Fruit fly (Drosophila melanogaster) ovary, adult (tissue): Measurements from ENCODE around the gene fru.

Experiments used
- CG17801 ChIP-seq: fragments of 200-800 bp; optimal IDR thresholded peaks from 2 replicates; lab custom pipeline; 2019; ENCODE audit warnings: missing biosample characterization, mild to moderate bottlenecking, missing genetic modification characterization, moderate library complexity; ENCODE audit not compliant: partially characterized antibody

fru gene

dm6 chr3R:18436550-18437362 is 108.6 kb downstream of the fru start:
- peak; percentile 53 for TF ChIP-seq CG17801 (GFP tag; lab: Kevin White, UChicago)

- no peak for TF ChIP-seq CG17801 (GFP tag; lab: Kevin White, UChicago)
Observed at dm6 chr3R:18432905-18433304, 112.5 kb downstream of the fru start.

DNA sequence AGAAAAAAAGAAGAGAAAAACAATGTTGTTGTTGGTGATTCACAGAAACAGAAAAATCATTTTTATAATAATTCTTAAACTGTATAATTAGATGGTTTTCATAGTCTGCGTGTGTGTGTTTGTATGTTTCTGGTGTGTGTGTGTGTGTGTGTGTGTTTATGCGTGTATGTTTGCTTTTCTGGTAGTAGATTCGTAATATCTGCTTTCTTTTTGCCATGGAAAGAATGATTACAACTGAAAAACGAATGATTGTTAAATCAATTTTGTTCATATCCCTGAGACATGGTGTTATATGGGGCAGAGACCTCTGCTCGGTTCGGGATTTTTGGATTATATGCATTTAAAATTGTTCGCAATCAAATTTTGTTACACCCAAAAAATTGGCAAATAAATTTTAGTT is 122.0 kb downstream of the fru start:
- TF ChIP-seq CG17801 (GFP tag; lab: Kevin White, UChicago) = no peak

DNA sequence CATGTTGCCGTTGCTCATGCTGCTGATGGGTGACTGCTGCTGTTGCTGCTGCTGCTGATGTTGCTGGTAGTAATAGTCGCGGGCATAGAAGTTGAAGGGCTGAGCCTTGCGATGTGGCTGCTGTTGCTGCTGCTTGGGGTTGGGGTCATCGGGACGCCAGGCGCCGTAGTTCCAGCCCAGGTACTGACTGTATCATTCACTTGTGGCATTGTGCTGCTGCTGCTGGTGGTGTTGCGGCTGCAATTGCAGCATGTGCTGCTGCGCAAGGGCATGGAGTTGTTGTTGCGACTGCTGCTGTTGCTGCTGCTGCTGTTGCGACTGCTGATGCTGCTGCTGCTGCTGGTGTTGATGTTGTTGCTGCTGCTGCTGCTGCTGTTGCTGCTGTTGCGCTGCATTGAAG is 122.9 kb downstream of the fru start:
- TF ChIP-seq CG17801 (GFP tag; lab: Kevin White, UChicago) = no peak

- no peak for TF ChIP-seq CG17801 (GFP tag; lab: Kevin White, UChicago)
Observed at dm6 chr3R:18412279-18413214, 132.8 kb downstream of the fru start, which contains the start of gene CG31122. TSS of gene CG31122 (minus strand) at chr3R:18412874.

- TF ChIP-seq CG17801 (GFP tag; lab: Kevin White, UChicago) = no peak
Observed at dm6 chr3R:18411205-18411749, 134.1 kb downstream of the fru start, which contains the start of gene CG10864. TSS of gene CG10864 (minus strand) at chr3R:18411631.

- peak; percentile 70 for TF ChIP-seq CG17801 (GFP tag; lab: Kevin White, UChicago)
Observed at dm6 chr3R:18404713-18405112, 140.7 kb downstream of the fru start, which contains the start of gene CG7685. TSS of gene CG7685 (plus strand) at chr3R:18404940.

DNA sequence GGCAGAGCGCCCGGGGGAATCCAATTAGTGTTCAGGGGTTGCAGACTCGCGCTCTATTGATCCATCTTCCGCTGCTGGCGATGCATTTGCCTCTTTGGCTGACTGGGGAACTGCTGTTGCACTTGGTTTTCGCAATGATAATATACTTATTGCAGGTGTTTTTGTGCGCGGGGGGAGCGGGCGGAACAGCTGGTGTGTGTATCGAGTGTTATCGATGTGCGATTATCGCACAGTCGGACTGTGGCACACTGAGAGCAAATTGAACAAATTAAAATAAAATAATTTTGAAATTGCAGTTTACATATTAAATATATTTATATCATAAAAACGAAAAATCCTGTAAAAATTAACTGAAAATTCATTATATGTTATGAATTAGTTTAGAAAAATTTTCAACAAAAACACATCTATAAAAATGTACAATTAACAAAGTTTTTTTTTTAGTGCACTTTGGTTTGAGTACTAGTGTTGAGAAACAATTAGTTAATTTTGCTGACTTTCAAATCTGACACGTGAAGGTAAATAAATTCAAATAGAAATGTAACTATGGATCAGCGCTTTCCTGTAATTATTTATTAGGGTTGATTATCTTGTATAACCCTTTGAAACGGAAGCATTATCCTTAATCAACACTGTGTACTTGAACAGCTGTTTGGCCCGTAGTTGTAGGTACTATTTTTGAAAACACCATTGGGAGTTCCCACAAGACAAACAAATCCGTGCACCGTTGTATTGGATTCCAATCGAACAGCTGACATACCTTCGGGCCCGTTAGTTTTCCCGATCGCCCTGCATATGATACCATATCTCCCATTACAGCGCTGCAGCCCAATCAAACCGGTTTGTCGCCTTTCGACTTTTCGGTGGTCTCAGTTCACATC is 142.6 kb downstream of the fru start, which contains the start of the genes Wdr37 and koko:
Wdr37 (minus strand) TSS at position 168 of the 881 bp plus-strand sequence.
koko (plus strand) TSS at position 478 of the 881 bp plus-strand sequence.
- peak; percentile 98 for TF ChIP-seq CG17801 (GFP tag; lab: Kevin White, UChicago)

DNA sequence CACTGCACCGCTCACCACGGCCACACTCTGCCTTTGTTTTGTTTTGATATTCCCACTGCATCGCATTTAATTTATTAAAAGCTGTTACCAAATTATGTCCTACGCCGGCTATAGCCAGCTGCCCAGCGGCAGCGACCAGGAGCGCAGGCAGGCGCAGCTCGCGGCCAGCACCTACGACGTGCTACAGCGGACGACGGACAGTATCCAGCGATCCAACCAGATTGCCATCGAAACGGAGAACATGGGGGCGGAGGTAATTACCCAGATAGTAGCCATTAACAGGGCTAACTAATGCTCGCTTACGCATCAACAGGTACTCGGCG is 145.7 kb downstream of the fru start:
- no peak for TF ChIP-seq CG17801 (GFP tag; lab: Kevin White, UChicago)

dm6 chr3R:18398954-18399697 is 146.3 kb downstream of the fru start, which contains the start of gene Vha100-2:
TSS of gene Vha100-2 (minus strand) at chr3R:18399169.
- peak; percentile 53 for TF ChIP-seq CG17801 (GFP tag; lab: Kevin White, UChicago)

- no peak for TF ChIP-seq CG17801 (GFP tag; lab: Kevin White, UChicago)
Observed at dm6 chr3R:18398460-18398901, 146.9 kb downstream of the fru start.

DNA sequence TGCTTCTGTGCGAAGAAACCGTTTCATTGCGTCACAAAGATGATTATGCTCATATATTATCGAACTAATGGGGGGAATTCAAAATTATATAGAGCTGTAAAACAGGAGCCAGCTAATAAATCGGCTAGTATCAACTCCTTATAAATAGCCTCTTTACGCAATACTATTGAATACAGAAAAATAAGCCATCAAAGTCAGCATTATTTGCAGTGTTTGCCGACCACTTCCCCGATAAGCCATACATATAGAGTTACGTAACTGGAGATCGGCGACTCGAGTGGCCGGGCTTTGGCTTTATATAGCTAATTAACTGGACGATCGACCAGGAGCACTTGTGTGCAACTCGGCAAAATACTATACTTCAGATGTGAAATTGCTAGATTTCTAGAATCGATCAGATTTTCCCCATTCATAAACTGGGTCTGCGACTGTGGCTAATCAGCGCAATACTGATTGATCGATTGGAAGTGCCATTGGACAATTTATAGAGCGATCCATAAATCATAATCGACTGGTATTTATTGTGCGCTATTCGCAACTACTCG is 147.5 kb downstream of the fru start:
- TF ChIP-seq CG17801 (GFP tag; lab: Kevin White, UChicago) = no peak
